Worm (Caenorhabditis elegans) whole organism, L4 larva: Measurements from ENCODE around the gene mltn-9.
A peak's percentile ranks its signal among the peaks of the same experiment; 100 is the strongest.

ENCODE experiments used
- D1046.2 ChIP-seq: fragments of 200-800 bp; sonication (Bioruptor generic); IDR thresholded peaks from 2 replicates; pipeline ENCODE4 v1.3.6; 2022; ENCODE audit warnings: missing genetic modification characterization, missing compliant biosample characterization
- F26F4.8 ChIP-seq: fragments of 200-800 bp; sonication (Bioruptor generic); conservative IDR thresholded peaks from 2 replicates; pipeline ENCODE4 v1.3.6; 2022; ENCODE audit warnings: missing genetic modification characterization, missing compliant biosample characterization
- F49E8.2 ChIP-seq: sonication (generic microtip); optimal IDR thresholded peaks from 2 replicates; lab custom pipeline; 2016; ENCODE audit warnings: missing compliant biosample characterization, mild to moderate bottlenecking, missing genetic modification characterization, borderline replicate concordance
- R02D3.7 ChIP-seq: fragments of 150-350 bp; sonication (generic microtip); optimal IDR thresholded peaks from 3 replicates; lab custom pipeline; 2014; ENCODE audit warnings: missing biosample characterization, missing genetic modification characterization
- T20F7.1 ChIP-seq: fragments of 200-800 bp; sonication (Bioruptor generic); optimal IDR thresholded peaks from 2 replicates; lab custom pipeline; 2018; ENCODE audit warnings: mild to moderate bottlenecking, missing genetic modification characterization, missing compliant biosample characterization
- T26A8.4 ChIP-seq: fragments of 200-800 bp; sonication (Bioruptor generic); IDR thresholded peaks from 2 replicates; pipeline ENCODE4 v1.3.6; 2022; ENCODE audit warnings: missing genetic modification characterization, missing compliant biosample characterization
- Y48G9A.11 ChIP-seq: fragments of 200-800 bp; sonication (Bioruptor generic); IDR thresholded peaks from 2 replicates; pipeline ENCODE4 v1.3.6; 2022; ENCODE audit warnings: missing genetic modification reagents, missing genetic modification characterization, missing compliant biosample characterization
- ZK337.2 ChIP-seq: fragments of 200-800 bp; sonication (Bioruptor generic); IDR thresholded peaks from 2 replicates; pipeline ENCODE4 v1.3.6; 2022; ENCODE audit warnings: missing genetic modification reagents, missing genetic modification characterization, missing compliant biosample characterization
- ZK546.5 ChIP-seq, 2 experiments: sonication (generic microtip); optimal IDR thresholded peaks; 2 replicates each; lab custom pipeline; 2017; ENCODE audit warnings: missing biosample characterization in 2 of 2, missing genetic modification characterization in 2 of 2
- aha-1 ChIP-seq: fragments of 150-350 bp; peaks from one replicate; lab custom pipeline; 2014; ENCODE audit warnings: missing biosample characterization, missing genetic modification characterization
- aly-2 ChIP-seq: sonication (generic microtip); optimal IDR thresholded peaks from 2 replicates; lab custom pipeline; 2018; ENCODE audit warnings: missing biosample characterization, missing genetic modification characterization
- ama-1 ChIP-seq: fragments of 150-350 bp; optimal IDR thresholded peaks from 2 replicates; lab custom pipeline; 2014; ENCODE audit warnings: inconsistent platforms, mixed read lengths
- ceh-28 ChIP-seq: fragments of 150-350 bp; optimal IDR thresholded peaks from 2 replicates; lab custom pipeline; 2014; ENCODE audit warnings: missing biosample characterization, missing genetic modification reagents, missing genetic modification characterization
- ceh-32 ChIP-seq: sonication (generic microtip); optimal IDR thresholded peaks from 2 replicates; lab custom pipeline; 2016; ENCODE audit warnings: mild to moderate bottlenecking, missing genetic modification characterization, missing compliant biosample characterization; ENCODE audit not compliant: poor library complexity
- ceh-82 ChIP-seq: sonication (generic microtip); optimal IDR thresholded peaks from 2 replicates; lab custom pipeline; 2017; ENCODE audit warnings: missing biosample characterization, missing genetic modification characterization
- cey-2 ChIP-seq: sonication (generic microtip); optimal IDR thresholded peaks from 3 replicates; lab custom pipeline; 2017; ENCODE audit warnings: missing genetic modification characterization, mild to moderate bottlenecking, missing compliant biosample characterization, antibody characterized with exemption, borderline replicate concordance; ENCODE audit not compliant: insufficient read depth
- ctbp-1 ChIP-seq: fragments of 200-800 bp; sonication (Bioruptor generic); IDR thresholded peaks from 2 replicates; pipeline ENCODE4 v1.3.6; 2022; ENCODE audit warnings: missing genetic modification reagents, missing genetic modification characterization, missing compliant biosample characterization
- daf-12 ChIP-seq: fragments of 150-350 bp; optimal IDR thresholded peaks from 2 replicates; lab custom pipeline; 2014; ENCODE audit warnings: missing biosample characterization, missing genetic modification reagents, missing genetic modification characterization
- daf-16 ChIP-seq, 3 experiments: sonication (generic microtip); optimal IDR thresholded peaks; 2 replicates each; lab custom pipeline; 2016 to 2017; ENCODE audit warnings: missing genetic modification characterization in 3 of 3, missing genetic modification reagents in 3 of 3, mild to moderate bottlenecking in 2 of 3, missing compliant biosample characterization in 2 of 3, missing biosample characterization in 1 of 3, moderate library complexity in 1 of 3
- dpl-1 ChIP-seq: fragments of 150-350 bp; optimal IDR thresholded peaks from 2 replicates; lab custom pipeline; 2014; ENCODE audit warnings: missing biosample characterization, missing genetic modification reagents, missing genetic modification characterization
- fkh-10 ChIP-seq: fragments of 150-350 bp; optimal IDR thresholded peaks from 2 replicates; lab custom pipeline; 2014; ENCODE audit warnings: missing biosample characterization, missing genetic modification reagents, missing genetic modification characterization
- fos-1 ChIP-seq: fragments of 150-350 bp; optimal IDR thresholded peaks from 2 replicates; lab custom pipeline; 2014; ENCODE audit warnings: missing biosample characterization, missing genetic modification characterization
- hif-1 ChIP-seq, 2 experiments: sonication (generic microtip); optimal IDR thresholded peaks; 2 replicates each; lab custom pipeline; 2016 to 2017; ENCODE audit warnings: missing compliant biosample characterization in 2 of 2, missing genetic modification characterization in 2 of 2, missing genetic modification reagents in 2 of 2, missing genotype in 2 of 2, mild to moderate bottlenecking in 1 of 2
- hmg-1.1 ChIP-seq: fragments of 200-800 bp; sonication (Bioruptor generic); IDR thresholded peaks from 2 replicates; pipeline ENCODE4 v1.3.6; 2022; ENCODE audit warnings: missing genetic modification reagents, missing genetic modification characterization, missing compliant biosample characterization
- lin-1 ChIP-seq: fragments of 200-800 bp; sonication (Bioruptor generic); IDR thresholded peaks from 2 replicates; pipeline ENCODE4 v1.3.6; 2022; ENCODE audit warnings: missing genetic modification reagents, missing genetic modification characterization, missing compliant biosample characterization
- lin-13 ChIP-seq: fragments of 150-350 bp; optimal IDR thresholded peaks from 2 replicates; lab custom pipeline; 2014; ENCODE audit warnings: missing biosample characterization, missing genetic modification reagents, missing genetic modification characterization
- lsy-2 ChIP-seq, 2 experiments: fragments of 150-350 bp in 1 of 2; sonication (generic microtip) in 1 of 2; optimal IDR thresholded peaks; 2 replicates each; lab custom pipeline; 2014 to 2017; ENCODE audit warnings: missing biosample characterization in 2 of 2, missing genetic modification characterization in 2 of 2
- madf-5 ChIP-seq, 2 experiments: fragments of 200-800 bp; sonication (Bioruptor generic); IDR thresholded peaks; 2 replicates each; pipeline ENCODE4 v1.3.6; 2022; ENCODE audit warnings: missing compliant biosample characterization in 2 of 2, missing genetic modification characterization in 2 of 2
- mdt-29 ChIP-seq: fragments of 200-800 bp; sonication (Bioruptor generic); IDR thresholded peaks from 2 replicates; pipeline ENCODE4 v1.3.6; 2022; ENCODE audit warnings: missing genetic modification reagents, missing genetic modification characterization, missing compliant biosample characterization
- mep-1 ChIP-seq: fragments of 150-350 bp; sonication (generic microtip); optimal IDR thresholded peaks from 3 replicates; lab custom pipeline; 2014; ENCODE audit warnings: missing biosample characterization, missing genetic modification characterization
- mxl-2 ChIP-seq: fragments of 200-800 bp; sonication (Bioruptor generic); conservative IDR thresholded peaks from 2 replicates; pipeline ENCODE4 v1.3.6; 2022; ENCODE audit warnings: missing genetic modification reagents, missing genetic modification characterization, missing compliant biosample characterization
- nhr-10 ChIP-seq: fragments of 150-350 bp; optimal IDR thresholded peaks from 2 replicates; lab custom pipeline; 2014; ENCODE audit warnings: missing biosample characterization, missing genetic modification characterization
- nhr-102 ChIP-seq: sonication (generic microtip); optimal IDR thresholded peaks from 2 replicates; lab custom pipeline; 2016; ENCODE audit warnings: mild to moderate bottlenecking, missing genetic modification characterization, moderate library complexity, missing compliant biosample characterization
- nhr-11 ChIP-seq: fragments of 150-350 bp; optimal IDR thresholded peaks from 2 replicates; lab custom pipeline; 2014; ENCODE audit warnings: missing biosample characterization, missing genetic modification characterization
- nhr-28 ChIP-seq: fragments of 150-350 bp; optimal IDR thresholded peaks from 2 replicates; lab custom pipeline; 2014; ENCODE audit warnings: missing biosample characterization, missing genetic modification characterization
- nhr-42 ChIP-seq: fragments of 200-800 bp; sonication (Bioruptor generic); IDR thresholded peaks from 2 replicates; pipeline ENCODE4 v1.3.6; 2022; ENCODE audit warnings: missing genetic modification characterization, missing compliant biosample characterization
- nhr-48 ChIP-seq: sonication (generic microtip); optimal IDR thresholded peaks from 2 replicates; lab custom pipeline; 2016; ENCODE audit warnings: mild to moderate bottlenecking, missing genetic modification characterization, missing compliant biosample characterization
- pha-4 ChIP-seq, 2 experiments: fragments of 150-350 bp in 1 of 2; fragments of 200-800 bp in 1 of 2; sonication (Bioruptor generic) in 1 of 2; IDR thresholded peaks in 1 of 2; optimal IDR thresholded peaks in 1 of 2; 2 replicates each; pipeline versions ENCODE4 v1.3.6 to Lab custom; 2014 to 2022; ENCODE audit warnings: missing genetic modification characterization in 2 of 2, missing genetic modification reagents in 2 of 2, missing biosample characterization in 1 of 2, missing compliant biosample characterization in 1 of 2
- php-3 ChIP-seq: fragments of 200-800 bp; sonication (Bioruptor generic); IDR thresholded peaks from 2 replicates; pipeline ENCODE4 v1.3.6; 2022; ENCODE audit warnings: missing genetic modification reagents, missing genetic modification characterization, missing compliant biosample characterization
- pqm-1 ChIP-seq: sonication (generic microtip); optimal IDR thresholded peaks from 2 replicates; lab custom pipeline; 2017; ENCODE audit warnings: missing biosample characterization, missing genetic modification characterization
- rbr-2 ChIP-seq: sonication (generic microtip); optimal IDR thresholded peaks from 2 replicates; lab custom pipeline; 2016; ENCODE audit warnings: missing genotype, missing genetic modification characterization, missing compliant biosample characterization
- sdz-12 ChIP-seq: fragments of 200-800 bp; sonication (Bioruptor generic); optimal IDR thresholded peaks from 2 replicates; lab custom pipeline; 2018; ENCODE audit warnings: mild to moderate bottlenecking, missing genetic modification characterization, missing compliant biosample characterization
- skn-1 ChIP-seq: fragments of 150-350 bp; optimal IDR thresholded peaks from 2 replicates; lab custom pipeline; 2014; ENCODE audit warnings: missing biosample characterization, missing genetic modification characterization
- snpc-1.2 ChIP-seq: fragments of 200-800 bp; sonication (Bioruptor generic); IDR thresholded peaks from 2 replicates; pipeline ENCODE4 v1.3.6; 2022; ENCODE audit warnings: missing genetic modification reagents, missing genetic modification characterization, missing compliant biosample characterization
- spr-3 ChIP-seq: fragments of 200-800 bp; sonication (Bioruptor generic); optimal IDR thresholded peaks from 2 replicates; lab custom pipeline; 2018; ENCODE audit warnings: mild to moderate bottlenecking, missing genetic modification characterization, missing compliant biosample characterization
- unc-39 ChIP-seq: sonication (generic microtip); optimal IDR thresholded peaks from 2 replicates; lab custom pipeline; 2017; ENCODE audit warnings: missing biosample characterization, missing genetic modification characterization
- vab-7 ChIP-seq: fragments of 200-800 bp; sonication (Bioruptor generic); IDR thresholded peaks from 2 replicates; pipeline ENCODE4 v1.3.6; 2022; ENCODE audit warnings: missing genetic modification reagents, missing genetic modification characterization, missing compliant biosample characterization
- zfp-2 ChIP-seq: sonication (generic microtip); optimal IDR thresholded peaks from 2 replicates; lab custom pipeline; 2016; ENCODE audit warnings: mild to moderate bottlenecking, missing genetic modification characterization, missing compliant biosample characterization
- zip-11 ChIP-seq: fragments of 200-800 bp; sonication (Bioruptor generic); IDR thresholded peaks from 2 replicates; pipeline ENCODE4 v1.3.6; 2022; ENCODE audit warnings: missing genetic modification characterization, missing compliant biosample characterization
- zip-2 ChIP-seq: fragments of 150-350 bp; optimal IDR thresholded peaks from 2 replicates; lab custom pipeline; 2014; ENCODE audit warnings: missing biosample characterization, missing genetic modification characterization
- ztf-11 ChIP-seq: fragments of 150-350 bp; optimal IDR thresholded peaks from 2 replicates; lab custom pipeline; 2014; ENCODE audit warnings: missing biosample characterization, missing genetic modification characterization
- ztf-7 ChIP-seq: fragments of 150-350 bp; optimal IDR thresholded peaks from 2 replicates; lab custom pipeline; 2014; ENCODE audit warnings: missing biosample characterization, missing genetic modification characterization

Gene mltn-9

DNA sequence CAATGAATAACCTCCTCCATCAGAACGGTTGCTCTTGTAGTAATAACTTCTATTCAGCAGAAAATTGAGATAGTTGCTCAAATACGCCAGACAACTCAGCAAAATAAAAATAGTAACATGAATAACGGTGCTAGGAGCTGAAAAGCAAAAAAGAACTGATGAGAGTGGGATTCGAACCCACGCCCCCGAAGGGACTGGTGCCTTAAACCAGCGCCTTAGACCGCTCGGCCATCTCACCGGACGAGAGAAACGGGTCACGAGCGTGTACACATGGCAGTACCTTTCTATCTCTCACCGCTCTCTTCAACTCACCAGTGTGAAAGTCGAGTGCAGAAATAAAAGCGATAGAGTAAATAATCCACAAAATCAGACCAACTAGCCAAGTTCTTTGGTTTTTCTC is 19.3 kb downstream of the mltn-9 start (continued):
- TF ChIP-seq mdt-29 (GFP tag; lab: Robert Waterston, UW) (no peak), vab-7 (GFP tag; lab: Robert Waterston, UW) (peak; percentile 71), nhr-48 (tag; lab: Kevin White, UChicago) (no peak), Y48G9A.11 (GFP tag; lab: Robert Waterston, UW) (peak; percentile 71), nhr-11 (tag; lab: Kevin White, UChicago) (peak; percentile 5), madf-5 (GFP tag; IDR thresholded peaks at IDR 0.05; lab: Robert Waterston, UW) (peak; percentile 43 to 55; a peak in 1 of 4 replicates), T20F7.1 (GFP tag; lab: Kevin White, UChicago) (no peak), ceh-32 (tag; lab: Kevin White, UChicago) (no peak), php-3 (GFP tag; lab: Robert Waterston, UW) (peak; percentile 46; the same call in 1 of the 2 replicates), lin-1 (GFP tag; lab: Robert Waterston, UW) (no peak), D1046.2 (GFP tag; lab: Robert Waterston, UW) (0 out of 2 replicates have a peak, but pooled peaks have one; percentile 63), pha-4 (GFP tag; IDR thresholded peaks at IDR 0.05; lab: Robert Waterston, UW) (no peak), pha-4 (tag; optimal IDR thresholded peaks at IDR 0.05; lab: Kevin White, UChicago) (no peak), F49E8.2 (tag; lab: Kevin White, UChicago) (no peak), ZK546.5 (tag; optimal IDR thresholded peaks at IDR 0.05; lab: Kevin White, UChicago) (no peak), nhr-102 (tag; lab: Kevin White, UChicago) (peak; percentile 40), spr-3 (no peak), hmg-1.1 (GFP tag; lab: Robert Waterston, UW) (peak; percentile 88), mep-1 (no peak), pqm-1 (tag; lab: Kevin White, UChicago) (no peak), nhr-28 (tag; lab: Kevin White, UChicago) (peak; percentile 36), ZK337.2 (GFP tag; lab: Robert Waterston, UW) (no peak), aly-2 (tag; lab: Kevin White, UChicago) (no peak), zfp-2 (no peak), T26A8.4 (GFP tag; lab: Robert Waterston, UW) (peak; percentile 59), unc-39 (tag; lab: Kevin White, UChicago) (no peak), zip-11 (GFP tag; lab: Robert Waterston, UW) (no peak), nhr-42 (GFP tag; lab: Robert Waterston, UW) (peak; percentile 91), nhr-10 (tag; lab: Kevin White, UChicago) (no peak), snpc-1.2 (GFP tag; lab: Robert Waterston, UW) (no peak), rbr-2 (tag; lab: Kevin White, UChicago) (peak; percentile 38), ceh-28 (tag; lab: Kevin White, UChicago) (no peak), daf-12 (tag; lab: Kevin White, UChicago) (no peak), daf-16 (GFP tag; optimal IDR thresholded peaks at IDR 0.05; lab: Kevin White, UChicago) (no peak), daf-16 (tag; optimal IDR thresholded peaks at IDR 0.05; lab: Kevin White, UChicago) (no peak), ztf-11 (tag; lab: Kevin White, UChicago) (no peak), F26F4.8 (GFP tag; lab: Robert Waterston, UW) (peak; percentile 83; the same call in 1 of the 2 replicates), dpl-1 (GFP tag; lab: Kevin White, UChicago) (no peak), skn-1 (tag; lab: Kevin White, UChicago) (no peak), lsy-2 (tag; optimal IDR thresholded peaks at IDR 0.05; lab: Kevin White, UChicago) (no peak), sdz-12 (GFP tag; lab: Kevin White, UChicago) (peak; percentile 19), ctbp-1 (GFP tag; lab: Robert Waterston, UW) (peak; percentile 8; the same call in 1 of the 2 replicates), fos-1 (tag; lab: Kevin White, UChicago) (no peak), cey-2 (no peak), ceh-82 (tag; lab: Kevin White, UChicago) (no peak), ztf-7 (no peak), zip-2 (no peak), ama-1 (no peak), aha-1 (no peak), hif-1 (tag; optimal IDR thresholded peaks at IDR 0.05; lab: Kevin White, UChicago) (no peak), fkh-10 (GFP tag; lab: Kevin White, UChicago) (no peak), mxl-2 (GFP tag; lab: Robert Waterston, UW) (no peak), lin-13 (GFP tag; lab: Kevin White, UChicago) (no peak), R02D3.7 (tag; lab: Kevin White, UChicago) (no peak)
